Fruit fly (Drosophila melanogaster) whole organism, embryonic: ENCODE results near the gene Lamtor5.

Source experiments
- ATbp ChIP-seq: fragments of 200-800 bp; sonication (Bioruptor generic); optimal IDR thresholded peaks from 2 replicates; lab custom pipeline; 2017; ENCODE audit warnings: missing biosample characterization, mild to moderate bottlenecking, missing genetic modification characterization, missing genetic modification reagents
- Awh ChIP-seq: fragments of 200-800 bp; sonication (Bioruptor generic); IDR thresholded peaks from 2 replicates; pipeline ENCODE4, ENCODE4 v1.3.6; 2022; ENCODE audit warnings: missing biosample characterization, missing genetic modification characterization
- CG10321 ChIP-seq: fragments of 200-800 bp; sonication (Bioruptor generic); IDR thresholded peaks from 2 replicates; pipeline ENCODE4 v1.3.6; 2022; ENCODE audit warnings: missing biosample characterization, missing genetic modification characterization
- CG12104 ChIP-seq: fragments of 200-800 bp; sonication (Bioruptor generic); optimal IDR thresholded peaks from 3 replicates; lab custom pipeline; 2016; ENCODE audit warnings: missing biosample characterization, missing genetic modification characterization
- CG17359 ChIP-seq: fragments of 200-800 bp; sonication (Bioruptor generic); optimal IDR thresholded peaks from 3 replicates; lab custom pipeline; 2018; ENCODE audit warnings: missing biosample characterization, mild to moderate bottlenecking, missing genetic modification characterization, moderate library complexity
- CG18011 ChIP-seq: fragments of 200-800 bp; sonication (Bioruptor generic); optimal IDR thresholded peaks from 2 replicates; lab custom pipeline; 2017; ENCODE audit warnings: missing biosample characterization, missing genetic modification characterization, mild to moderate bottlenecking, moderate library complexity, missing genotype
- CG2678 ChIP-seq: fragments of 200-800 bp; sonication (Bioruptor generic); optimal IDR thresholded peaks from 3 replicates; lab custom pipeline; 2019; ENCODE audit warnings: missing biosample characterization, mild to moderate bottlenecking, missing genetic modification characterization, moderate library complexity
- CG2712 ChIP-seq: fragments of 200-800 bp; optimal IDR thresholded peaks from 3 replicates; lab custom pipeline; 2019; ENCODE audit warnings: missing biosample characterization, mild to moderate bottlenecking, missing genetic modification characterization, moderate library complexity
- CG33213 ChIP-seq: fragments of 200-800 bp; sonication (Bioruptor generic); optimal IDR thresholded peaks from 3 replicates; lab custom pipeline; 2016; ENCODE audit warnings: missing biosample characterization, missing genetic modification characterization
- CG3847 ChIP-seq: fragments of 200-800 bp; sonication (Bioruptor generic); IDR thresholded peaks from 2 replicates; pipeline ENCODE4 v1.3.6; 2022; ENCODE audit warnings: missing biosample characterization, missing genetic modification characterization
- CG5180 ChIP-seq: fragments of 200-800 bp; sonication (Bioruptor generic); optimal IDR thresholded peaks from 3 replicates; lab custom pipeline; 2017; ENCODE audit warnings: missing biosample characterization, missing genetic modification characterization, mild to moderate bottlenecking, moderate library complexity, missing genetic modification reagents
- CG6854 ChIP-seq: fragments of 200-800 bp; sonication (Bioruptor generic); optimal IDR thresholded peaks from 3 replicates; lab custom pipeline; 2017; ENCODE audit warnings: missing biosample characterization, mild to moderate bottlenecking, missing genetic modification characterization
- CG8359 ChIP-seq: fragments of 200-800 bp; sonication (Bioruptor generic); optimal IDR thresholded peaks from 2 replicates; lab custom pipeline; 2017; ENCODE audit warnings: missing biosample characterization, mild to moderate bottlenecking, missing genetic modification characterization, borderline replicate concordance
- CHES-1-like ChIP-seq: fragments of 200-800 bp; sonication (Bioruptor generic); optimal IDR thresholded peaks from 2 replicates; lab custom pipeline; 2016; ENCODE audit warnings: missing biosample characterization, missing genetic modification characterization
- Chrac-16 ChIP-seq: fragments of 200-800 bp; sonication (Bioruptor generic); optimal IDR thresholded peaks from 3 replicates; lab custom pipeline; 2016; ENCODE audit warnings: missing biosample characterization, missing genetic modification characterization
- Doc2 ChIP-seq: fragments of 200-800 bp; sonication (Bioruptor generic); IDR thresholded peaks from 2 replicates; pipeline ENCODE4 v1.3.6; 2022; ENCODE audit warnings: missing biosample characterization, missing genetic modification characterization
- Gsc ChIP-seq: fragments of 200-800 bp; sonication (Bioruptor generic); IDR thresholded peaks from 2 replicates; pipeline ENCODE4 v1.3.6; 2022; ENCODE audit warnings: missing biosample characterization, missing genetic modification characterization
- Gug ChIP-seq: fragments of 200-800 bp; sonication (Bioruptor generic); IDR thresholded peaks from 4 replicates; pipeline ENCODE4 v1.3.6; 2022; ENCODE audit warnings: missing biosample characterization, missing genetic modification characterization
- Hr51 ChIP-seq, 2 experiments: fragments of 200-800 bp; sonication (Bioruptor generic); optimal IDR thresholded peaks; 2 replicates in 1 of 2; 3 replicates in 1 of 2; lab custom pipeline; 2016 to 2018; ENCODE audit warnings: missing biosample characterization in 2 of 2, missing genetic modification characterization in 2 of 2, mild to moderate bottlenecking in 1 of 2, moderate library complexity in 1 of 2
- Hsf ChIP-seq: fragments of 200-800 bp; sonication (Bioruptor generic); optimal IDR thresholded peaks from 3 replicates; lab custom pipeline; 2016; ENCODE audit warnings: missing biosample characterization, missing genetic modification characterization
- Lim3 ChIP-seq: fragments of 200-800 bp; sonication (Bioruptor generic); IDR thresholded peaks from 2 replicates; pipeline ENCODE4 v1.3.6; 2022; ENCODE audit warnings: missing biosample characterization, missing genetic modification characterization
- Lpt ChIP-seq: fragments of >200 bp; optimal IDR thresholded peaks from 2 replicates; lab custom pipeline; 2018; ENCODE audit warnings: missing biosample characterization, missing genetic modification characterization
- Nf-YB ChIP-seq: fragments of 200-800 bp; sonication (Bioruptor generic); optimal IDR thresholded peaks from 3 replicates; lab custom pipeline; 2019; ENCODE audit warnings: missing biosample characterization, mild to moderate bottlenecking, missing genetic modification characterization, moderate library complexity
- Poxn ChIP-seq: fragments of 200-800 bp; sonication (Bioruptor generic); IDR thresholded peaks from 2 replicates; pipeline ENCODE4 v1.3.6; 2022; ENCODE audit warnings: missing biosample characterization, missing genetic modification characterization
- Rfx ChIP-seq: fragments of 200-800 bp; sonication (Bioruptor generic); IDR thresholded peaks from 2 replicates; pipeline ENCODE4 v1.3.6; 2022; ENCODE audit warnings: missing biosample characterization, missing genetic modification characterization
- Sox100B ChIP-seq: fragments of 200-800 bp; sonication (Bioruptor generic); optimal IDR thresholded peaks from 3 replicates; lab custom pipeline; 2018; ENCODE audit warnings: missing biosample characterization, mild to moderate bottlenecking, missing genetic modification characterization
- Xbp1 ChIP-seq: fragments of 200-800 bp; sonication (Bioruptor generic); optimal IDR thresholded peaks from 3 replicates; lab custom pipeline; 2016; ENCODE audit warnings: missing biosample characterization, mild to moderate bottlenecking, missing genetic modification characterization
- amos ChIP-seq: fragments of 200-800 bp; sonication (Bioruptor generic); IDR thresholded peaks from 2 replicates; pipeline ENCODE4 v1.3.6; 2022; ENCODE audit warnings: missing biosample characterization, missing genetic modification characterization; ENCODE audit not compliant: partially characterized antibody
- ara ChIP-seq: fragments of 200-800 bp; sonication (Bioruptor generic); IDR thresholded peaks from 2 replicates; pipeline ENCODE4 v1.3.6; 2022; ENCODE audit warnings: missing biosample characterization, missing genetic modification characterization
- bab2 ChIP-seq: fragments of 200-800 bp; sonication (Bioruptor generic); optimal IDR thresholded peaks from 2 replicates; lab custom pipeline; 2016; ENCODE audit warnings: missing biosample characterization, missing genetic modification characterization
- cad ChIP-seq: fragments of >200 bp; optimal IDR thresholded peaks from 2 replicates; lab custom pipeline; 2017; ENCODE audit warnings: missing biosample characterization, missing genetic modification characterization
- chm ChIP-seq: fragments of 200-800 bp; sonication (Bioruptor generic); IDR thresholded peaks from 2 replicates; pipeline ENCODE4 v1.3.6; 2022; ENCODE audit warnings: missing biosample characterization, missing genetic modification characterization
- crc ChIP-seq: fragments of 200-800 bp; sonication (Bioruptor generic); optimal IDR thresholded peaks from 2 replicates; lab custom pipeline; 2016; ENCODE audit warnings: missing biosample characterization, missing genetic modification characterization
- dysf ChIP-seq: fragments of 200-800 bp; sonication (Bioruptor generic); IDR thresholded peaks from 3 replicates; pipeline ENCODE4 v1.3.6; 2022; ENCODE audit warnings: missing biosample characterization, missing genetic modification characterization
- emc ChIP-seq: fragments of 200-800 bp; sonication (Bioruptor generic); optimal IDR thresholded peaks from 2 replicates; lab custom pipeline; 2016; ENCODE audit warnings: missing biosample characterization, missing genetic modification characterization
- esg ChIP-seq: fragments of 200-800 bp; sonication (Bioruptor generic); conservative IDR thresholded peaks from 2 replicates; pipeline ENCODE4 v1.3.6; 2022; ENCODE audit warnings: missing biosample characterization, missing genetic modification characterization
- grn ChIP-seq: fragments of 200-800 bp; sonication (Bioruptor generic); optimal IDR thresholded peaks from 3 replicates; lab custom pipeline; 2017; ENCODE audit warnings: missing biosample characterization, missing genetic modification characterization
- hbn ChIP-seq: fragments of 200-800 bp; sonication (Bioruptor generic); IDR thresholded peaks from 2 replicates; pipeline ENCODE4 v1.3.6; 2022; ENCODE audit warnings: missing biosample characterization, missing genetic modification characterization; ENCODE audit not compliant: partially characterized antibody
- jumu ChIP-seq: fragments of 200-800 bp; sonication (Bioruptor generic); optimal IDR thresholded peaks from 3 replicates; lab custom pipeline; 2016; ENCODE audit warnings: missing biosample characterization, missing genetic modification characterization
- lov ChIP-seq, 2 experiments: fragments of 200-800 bp in 1 of 2; fragments of >200 bp in 1 of 2; sonication (Bioruptor generic) in 1 of 2; IDR thresholded peaks in 1 of 2; optimal IDR thresholded peaks in 1 of 2; 2 replicates in 1 of 2; 3 replicates in 1 of 2; pipeline versions ENCODE4 v1.3.6 to Lab custom; 2017 to 2022; ENCODE audit warnings: missing biosample characterization in 1 of 2, missing genetic modification characterization in 1 of 2
- odd ChIP-seq: fragments of 200-800 bp; sonication (Bioruptor generic); optimal IDR thresholded peaks from 2 replicates; lab custom pipeline; 2017; ENCODE audit warnings: missing biosample characterization, mild to moderate bottlenecking, missing genetic modification characterization
- pb ChIP-seq: fragments of 200-800 bp; sonication (Bioruptor generic); optimal IDR thresholded peaks from 3 replicates; lab custom pipeline; 2016; ENCODE audit warnings: missing biosample characterization, missing genetic modification characterization
- pnt ChIP-seq: fragments of 200-800 bp; sonication (Bioruptor generic); optimal IDR thresholded peaks from 3 replicates; lab custom pipeline; 2016; ENCODE audit warnings: missing biosample characterization, missing genetic modification characterization
- psq ChIP-seq: fragments of 200-800 bp; sonication (Bioruptor generic); optimal IDR thresholded peaks from 2 replicates; lab custom pipeline; 2017; ENCODE audit warnings: missing biosample characterization, missing genetic modification characterization
- repo ChIP-seq: fragments of 200-800 bp; sonication (Bioruptor generic); optimal IDR thresholded peaks from 2 replicates; lab custom pipeline; 2016; ENCODE audit warnings: missing biosample characterization, missing genetic modification characterization
- sd ChIP-seq: fragments of 200-800 bp; sonication (Bioruptor generic); optimal IDR thresholded peaks from 3 replicates; lab custom pipeline; 2018; ENCODE audit warnings: missing biosample characterization, mild to moderate bottlenecking, missing genetic modification characterization, moderate library complexity
- sr ChIP-seq: fragments of 200-800 bp; sonication (Bioruptor generic); IDR thresholded peaks from 3 replicates; pipeline ENCODE4 v1.3.6; 2022; ENCODE audit warnings: missing biosample characterization, missing genetic modification characterization
- tin ChIP-seq: fragments of 200-800 bp; sonication (Bioruptor generic); optimal IDR thresholded peaks from 3 replicates; lab custom pipeline; 2016; ENCODE audit warnings: missing biosample characterization, missing genetic modification characterization
- unc-4 ChIP-seq: fragments of 200-800 bp; sonication (Bioruptor generic); IDR thresholded peaks from 2 replicates; pipeline ENCODE4 v1.3.6; 2022; ENCODE audit warnings: missing biosample characterization, missing genetic modification characterization; ENCODE audit not compliant: partially characterized antibody

Lamtor5 gene

dm6 chrX:1830396-1831218 is 28.2 kb downstream of the Lamtor5 start (continued):
- no peak; the same call in 1 of the 2 replicates for TF ChIP-seq amos (GFP tag; lab: Robert Waterston, UW)
- peak; percentile 95 for TF ChIP-seq CG2712 (tag; lab: Kevin White, UChicago)
- peak; percentile 77 for TF ChIP-seq emc
- TF ChIP-seq Poxn, result peak; percentile 88
- peak; percentile 83 for TF ChIP-seq Lim3
- TF ChIP-seq CG2678 (tag; lab: Kevin White, UChicago), result peak; percentile 97
- peak; percentile 92 for TF ChIP-seq odd (GFP tag; lab: Kevin White, UChicago)
- TF ChIP-seq ara (GFP tag; lab: Robert Waterston, UW), result peak; percentile 97
- peak; percentile 94 for TF ChIP-seq Hsf (GFP tag; lab: Kevin White, UChicago)
- TF ChIP-seq Xbp1 (GFP tag; lab: Kevin White, UChicago), result peak; percentile 93
- peak; percentile 89 for TF ChIP-seq crc (GFP tag; lab: Kevin White, UChicago)
- TF ChIP-seq Awh, result peak; percentile 98
- no peak for TF ChIP-seq Lpt (GFP tag; lab: Kevin White, UChicago)
- TF ChIP-seq CG8359, result peak; percentile 84
- peak; percentile 94 for TF ChIP-seq Gug (GFP tag; lab: Robert Waterston, UW)
- no peak for TF ChIP-seq cad (GFP tag; lab: Kevin White, UChicago)
- peak; percentile 93 for TF ChIP-seq jumu (GFP tag; lab: Kevin White, UChicago)
- peak; percentile 88 for TF ChIP-seq CG12104
- peak; percentile 97 for TF ChIP-seq dysf (GFP tag; lab: Robert Waterston, UW)
- TF ChIP-seq tin, result peak; percentile 94
- peak; percentile 89 for TF ChIP-seq sd (tag; lab: Kevin White, UChicago)
- TF ChIP-seq CG3847 (GFP tag; lab: Robert Waterston, UW), result peak; percentile 96
- TF ChIP-seq Doc2 (GFP tag; lab: Robert Waterston, UW), result peak; percentile 74
- no peak for TF ChIP-seq lov (optimal IDR thresholded peaks at IDR 0.05; lab: Kevin White, UChicago)
- peak; percentile 95 for TF ChIP-seq lov (GFP tag; IDR thresholded peaks at IDR 0.05; lab: Robert Waterston, UW)
- peak; percentile 96 for TF ChIP-seq Sox100B (GFP tag; lab: Kevin White, UChicago)
- TF ChIP-seq CG17359 (tag; lab: Kevin White, UChicago), result peak; percentile 97
- TF ChIP-seq Chrac-16 (GFP tag; lab: Kevin White, UChicago), result peak; percentile 91
- TF ChIP-seq esg (GFP tag; lab: Robert Waterston, UW), result peak; percentile 97
- peak; percentile 86 for TF ChIP-seq CG33213 (GFP tag; lab: Kevin White, UChicago)
- peak; percentile 94 for TF ChIP-seq bab2
- peak; percentile 94 for TF ChIP-seq ATbp (GFP tag; lab: Kevin White, UChicago)
- TF ChIP-seq pnt (GFP tag; lab: Kevin White, UChicago), result peak; percentile 92
- peak; percentile 92 to 97 for TF ChIP-seq Hr51 (GFP tag; optimal IDR thresholded peaks at IDR 0.05; lab: Kevin White, UChicago)
- peak; percentile 46 for TF ChIP-seq grn
- peak; percentile 76 for TF ChIP-seq CG10321
- peak; percentile 92 for TF ChIP-seq CG6854 (GFP tag; lab: Kevin White, UChicago)
- peak; percentile 79 for TF ChIP-seq psq (GFP tag; lab: Kevin White, UChicago)
- peak; percentile 97 for TF ChIP-seq chm
- TF ChIP-seq CG5180 (GFP tag; lab: Kevin White, UChicago), result peak; percentile 83
- peak; percentile 90 for TF ChIP-seq repo
- TF ChIP-seq CG18011 (GFP tag; lab: Kevin White, UChicago), result peak; percentile 81
- TF ChIP-seq hbn (GFP tag; lab: Robert Waterston, UW), result no peak
- TF ChIP-seq sr (GFP tag; lab: Robert Waterston, UW), result peak; percentile 93
- peak; percentile 93 for TF ChIP-seq CHES-1-like (GFP tag; lab: Kevin White, UChicago)
- TF ChIP-seq Nf-YB (GFP tag; lab: Kevin White, UChicago), result peak; percentile 83
- TF ChIP-seq pb (GFP tag; lab: Kevin White, UChicago), result peak; percentile 86
- TF ChIP-seq Gsc (GFP tag; lab: Robert Waterston, UW), result peak; percentile 89
- TF ChIP-seq Rfx (GFP tag; lab: Robert Waterston, UW), result peak; percentile 99
- no peak for TF ChIP-seq unc-4 (GFP tag; lab: Robert Waterston, UW)
